Fruit fly (Drosophila melanogaster) whole organism, embryonic: ENCODE measurements around the gene Cpsf100.

ENCODE experiments used
- Deaf1 ChIP-seq: fragments of 200-800 bp; optimal IDR thresholded peaks from 3 replicates; lab custom pipeline; 2019; ENCODE audit warnings: missing biosample characterization, mild to moderate bottlenecking, missing genetic modification characterization, moderate library complexity
- cato ChIP-seq: fragments of 200-800 bp; sonication (Bioruptor generic); optimal IDR thresholded peaks from 2 replicates; lab custom pipeline; 2016; ENCODE audit warnings: missing biosample characterization, missing genetic modification characterization, borderline replicate concordance
- nerfin-1 ChIP-seq: fragments of 200-800 bp; sonication (Bioruptor generic); optimal IDR thresholded peaks from 3 replicates; lab custom pipeline; 2019; ENCODE audit warnings: missing biosample characterization, mild to moderate bottlenecking, missing genetic modification characterization, moderate library complexity

- TF ChIP-seq nerfin-1 (tag; lab: Kevin White, UChicago) (no peak), cato (GFP tag; lab: Kevin White, UChicago) (no peak), Deaf1 (tag; lab: Kevin White, UChicago) (no peak)
Measured at dm6 chr3R:29024671-29025070, 9.7 kb upstream of the Cpsf100 start, which contains the start of gene CG14518.
